Fruit fly (Drosophila melanogaster) whole organism, wandering third instar larva: Measurements from ENCODE around the gene Plp.
A peak's percentile ranks its signal among the peaks of the same experiment; 100 is the strongest.

Experiments
- Abd-B ChIP-seq: fragments of >200 bp; optimal IDR thresholded peaks from 2 replicates; lab custom pipeline; 2017; ENCODE audit warnings: missing biosample characterization, missing genetic modification characterization
- CG32264 ChIP-seq: fragments of 200-800 bp; sonication (Bioruptor generic); optimal IDR thresholded peaks from 2 replicates; lab custom pipeline; 2016; ENCODE audit warnings: missing biosample characterization, missing genetic modification characterization
- CG9705 ChIP-seq: fragments of 200-800 bp; sonication (Bioruptor generic); optimal IDR thresholded peaks from 2 replicates; lab custom pipeline; 2018; ENCODE audit warnings: missing biosample characterization, mild to moderate bottlenecking, missing genetic modification characterization
- CrebA ChIP-seq: fragments of 200-800 bp; sonication (Bioruptor generic); optimal IDR thresholded peaks from 2 replicates; lab custom pipeline; 2016; ENCODE audit warnings: missing biosample characterization, mild to moderate bottlenecking, missing genetic modification characterization, borderline replicate concordance
- Dfd ChIP-seq: fragments of >200 bp; optimal IDR thresholded peaks from 2 replicates; lab custom pipeline; 2017; ENCODE audit warnings: missing biosample characterization, missing genetic modification characterization
- Dif ChIP-seq: fragments of 200-275, 200-300 bp; sonication (Bioruptor generic); optimal IDR thresholded peaks from 2 replicates; lab custom pipeline; 2018; ENCODE audit warnings: missing biosample characterization, missing genetic modification characterization; ENCODE audit not compliant: partially characterized antibody
- GATAd ChIP-seq: sonication (Bioruptor generic); optimal IDR thresholded peaks from 2 replicates; lab custom pipeline; 2016; ENCODE audit warnings: missing biosample characterization, missing genetic modification characterization
- HLH106 ChIP-seq: fragments of 200-800 bp; optimal IDR thresholded peaks from 3 replicates; lab custom pipeline; 2019; ENCODE audit warnings: missing biosample characterization, mild to moderate bottlenecking, missing genetic modification characterization, moderate library complexity
- Hnf4 ChIP-seq: fragments of 200-800 bp; sonication (Bioruptor generic); optimal IDR thresholded peaks from 2 replicates; lab custom pipeline; 2016; ENCODE audit warnings: missing biosample characterization, mild to moderate bottlenecking, missing genetic modification characterization
- Hr78 ChIP-seq: fragments of >200 bp; optimal IDR thresholded peaks from 2 replicates; lab custom pipeline; 2017; ENCODE audit warnings: missing biosample characterization, missing genetic modification characterization
- Hr83 ChIP-seq: fragments of 200-300 bp; sonication (Bioruptor generic); optimal IDR thresholded peaks from 2 replicates; lab custom pipeline; 2016; ENCODE audit warnings: missing biosample characterization, mild to moderate bottlenecking, missing genetic modification characterization, moderate library complexity; ENCODE audit not compliant: poor library complexity, severe bottlenecking
- Jra ChIP-seq: sonication (Bioruptor generic); optimal IDR thresholded peaks from 2 replicates; lab custom pipeline; 2016; ENCODE audit warnings: missing biosample characterization, missing genetic modification characterization
- Mio ChIP-seq: sonication (Bioruptor generic); optimal IDR thresholded peaks from 2 replicates; lab custom pipeline; 2016; ENCODE audit warnings: missing biosample characterization, missing genetic modification characterization
- Myc ChIP-seq: fragments of >200 bp; optimal IDR thresholded peaks from 2 replicates; lab custom pipeline; 2017
- N ChIP-seq: fragments of >200 bp; optimal IDR thresholded peaks from 2 replicates; lab custom pipeline; 2018; ENCODE audit warnings: missing biosample characterization, missing external identifiers, missing genetic modification characterization
- Rel ChIP-seq, 2 experiments: fragments of 200-800 bp; sonication (Bioruptor generic) in 1 of 2; optimal IDR thresholded peaks; 2 replicates in 1 of 2; 3 replicates in 1 of 2; lab custom pipeline; 2016 to 2019; ENCODE audit warnings: mild to moderate bottlenecking in 2 of 2, missing biosample characterization in 2 of 2, missing genetic modification characterization in 2 of 2, moderate library complexity in 1 of 2
- Sp1 ChIP-seq: fragments of 200-800 bp; sonication (Bioruptor generic); optimal IDR thresholded peaks from 3 replicates; lab custom pipeline; 2019; ENCODE audit warnings: missing biosample characterization, mild to moderate bottlenecking, missing genetic modification characterization, moderate library complexity
- Vsx2 ChIP-seq: fragments of 200-300, 225-300 bp; sonication (Bioruptor generic); optimal IDR thresholded peaks from 2 replicates; lab custom pipeline; 2018; ENCODE audit warnings: missing biosample characterization, missing genetic modification characterization; ENCODE audit not compliant: partially characterized antibody
- br ChIP-seq: fragments of 200-800 bp; sonication (Bioruptor generic); optimal IDR thresholded peaks from 2 replicates; lab custom pipeline; 2016; ENCODE audit warnings: missing biosample characterization, missing genetic modification characterization
- brk ChIP-seq: fragments of 200-800 bp; sonication (Bioruptor generic); optimal IDR thresholded peaks from 2 replicates; lab custom pipeline; 2016; ENCODE audit warnings: missing biosample characterization, mild to moderate bottlenecking, missing genetic modification characterization
- dl ChIP-seq, 2 experiments: fragments of 175-275, 200-275 bp in 1 of 2; fragments of 200-275 bp in 1 of 2; sonication (Bioruptor generic); optimal IDR thresholded peaks; lab custom pipeline; 2018; ENCODE audit warnings: mild to moderate bottlenecking in 2 of 2, missing biosample characterization in 2 of 2, missing genetic modification characterization in 2 of 2, moderate library complexity in 2 of 2; ENCODE audit not compliant: partially characterized antibody in 2 of 2, insufficient read depth in 1 of 2
- dmrt93B ChIP-seq: fragments of 200-800 bp; sonication (Bioruptor generic); optimal IDR thresholded peaks from 2 replicates; lab custom pipeline; 2018; ENCODE audit warnings: missing biosample characterization, mild to moderate bottlenecking, missing genetic modification characterization
- dsf ChIP-seq: sonication (Bioruptor generic); optimal IDR thresholded peaks from 2 replicates; lab custom pipeline; 2016; ENCODE audit warnings: missing biosample characterization, missing genetic modification characterization, borderline replicate concordance
- ey ChIP-seq: fragments of 200-800 bp; sonication (Bioruptor generic); optimal IDR thresholded peaks from 2 replicates; lab custom pipeline; 2016; ENCODE audit warnings: missing biosample characterization, missing genetic modification characterization
- foxo ChIP-seq, 2 experiments: fragments of 200-800 bp; sonication (Bioruptor generic); optimal IDR thresholded peaks; 2 replicates in 1 of 2; 3 replicates in 1 of 2; lab custom pipeline; 2016 to 2017; ENCODE audit warnings: missing biosample characterization in 2 of 2, missing genetic modification characterization in 2 of 2
- h ChIP-seq: fragments of 200-800 bp; sonication (Bioruptor generic); optimal IDR thresholded peaks from 3 replicates; lab custom pipeline; 2016; ENCODE audit warnings: missing biosample characterization, mild to moderate bottlenecking, missing genetic modification characterization
- jim ChIP-seq: fragments of 175-275, 200-325 bp; sonication (Bioruptor generic); optimal IDR thresholded peaks from 2 replicates; lab custom pipeline; 2016; ENCODE audit warnings: missing biosample characterization, mild to moderate bottlenecking, missing genetic modification characterization
- lola ChIP-seq: fragments of >200 bp; optimal IDR thresholded peaks from 2 replicates; lab custom pipeline; 2017; ENCODE audit warnings: missing biosample characterization, missing genetic modification characterization
- pan ChIP-seq: fragments of >200 bp; optimal IDR thresholded peaks from 2 replicates; lab custom pipeline; 2017
- rgr ChIP-seq: fragments of 200-800 bp; sonication (Bioruptor generic); optimal IDR thresholded peaks from 3 replicates; lab custom pipeline; 2016; ENCODE audit warnings: missing biosample characterization, mild to moderate bottlenecking, missing genetic modification characterization
- sage ChIP-seq: fragments of 200-800 bp; sonication (Bioruptor generic); optimal IDR thresholded peaks from 2 replicates; lab custom pipeline; 2016; ENCODE audit warnings: missing biosample characterization, mild to moderate bottlenecking, missing genetic modification characterization
- sv ChIP-seq: fragments of 200-800 bp; sonication (Bioruptor generic); optimal IDR thresholded peaks from 3 replicates; lab custom pipeline; 2016; ENCODE audit warnings: missing biosample characterization, missing genetic modification characterization
- tai ChIP-seq: sonication (Bioruptor generic); optimal IDR thresholded peaks from 2 replicates; lab custom pipeline; 2016; ENCODE audit warnings: missing biosample characterization, missing genetic modification characterization
- usp ChIP-seq: fragments of >200 bp; optimal IDR thresholded peaks from 2 replicates; lab custom pipeline; 2017; ENCODE audit warnings: missing biosample characterization, missing genetic modification characterization
- woc ChIP-seq: sonication (Bioruptor generic); optimal IDR thresholded peaks from 2 replicates; lab custom pipeline; 2016; ENCODE audit warnings: missing biosample characterization, mild to moderate bottlenecking, missing genetic modification characterization

Gene Plp

DNA sequence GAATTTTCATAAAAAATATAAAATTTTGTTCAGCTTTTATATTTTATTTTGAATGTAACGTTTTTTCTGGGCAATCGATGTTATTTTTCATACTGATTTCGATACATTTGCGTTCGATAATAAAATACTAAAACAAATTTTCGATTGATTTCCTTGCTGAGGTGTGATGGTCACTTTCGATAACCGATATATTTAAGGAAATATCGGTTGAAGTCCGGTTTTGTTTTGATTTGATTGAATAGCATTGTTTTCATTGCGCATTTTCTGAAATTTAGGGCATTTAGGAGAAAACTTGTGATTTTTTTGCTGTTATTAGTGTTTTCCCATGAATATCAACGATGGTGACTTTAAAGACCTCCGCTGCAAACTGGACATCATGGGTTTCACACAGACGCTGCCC lies 22.0 kb upstream of the Plp start, which contains the start of gene Cep135:
TSS of gene Cep135 (plus strand) at position 202 of the 400 bp plus-strand sequence.
- no peak for TF ChIP-seq CG32264
- no peak for TF ChIP-seq Dfd (GFP tag; lab: Kevin White, UChicago)
- no peak for TF ChIP-seq HLH106 (tag; lab: Kevin White, UChicago)
- no peak for TF ChIP-seq Dif
- TF ChIP-seq GATAd = no peak
- TF ChIP-seq Sp1 = no peak
- peak; percentile 71 for TF ChIP-seq brk (GFP tag; lab: Kevin White, UChicago)
- no peak for TF ChIP-seq Myc (lab: Kevin White, UChicago)

DNA sequence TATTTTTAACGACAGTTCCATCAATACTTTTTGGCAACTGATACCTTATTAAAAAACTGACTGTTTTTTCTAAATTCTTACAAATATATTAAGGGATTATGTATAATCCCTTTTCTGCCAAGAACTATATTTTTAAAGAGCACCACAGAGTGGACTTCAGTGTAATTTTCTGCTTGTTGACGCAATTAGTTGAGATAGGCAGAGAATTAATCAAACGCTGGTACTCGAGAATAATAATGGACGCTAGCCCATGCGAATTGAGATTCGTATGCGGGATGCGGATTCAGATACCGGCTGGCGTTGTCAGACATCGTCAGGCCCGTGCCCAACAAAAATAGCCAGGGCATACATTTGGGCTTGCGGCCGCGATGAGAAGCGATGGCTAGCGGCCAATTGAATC lies 18.7 kb upstream of the Plp start, which contains the start of gene CG13458:
TSS of gene CG13458 (plus strand) at position 301 of the 400 bp plus-strand sequence.
- TF ChIP-seq Jra = no peak
- TF ChIP-seq lola = no peak
- no peak for TF ChIP-seq CrebA (GFP tag; lab: Kevin White, UChicago)
- no peak for TF ChIP-seq h (GFP tag; lab: Kevin White, UChicago)
- TF ChIP-seq N (GFP tag; lab: Kevin White, UChicago) = no peak
- no peak for TF ChIP-seq Sp1
- no peak for TF ChIP-seq usp (GFP tag; lab: Kevin White, UChicago)
- no peak for TF ChIP-seq CG32264
- no peak for TF ChIP-seq Hr83 (GFP tag; lab: Kevin White, UChicago)
- no peak for TF ChIP-seq Hnf4 (GFP tag; lab: Kevin White, UChicago)
- no peak for TF ChIP-seq foxo (GFP tag; optimal IDR thresholded peaks at IDR 0.05; lab: Kevin White, UChicago)
- no peak for TF ChIP-seq woc (GFP tag; lab: Kevin White, UChicago)
- no peak for TF ChIP-seq brk (GFP tag; lab: Kevin White, UChicago)
- no peak for TF ChIP-seq pan
- no peak for TF ChIP-seq jim (GFP tag; lab: Kevin White, UChicago)
- no peak for TF ChIP-seq br (GFP tag; lab: Kevin White, UChicago)
- TF ChIP-seq Rel (GFP tag; optimal IDR thresholded peaks at IDR 0.05; lab: Kevin White, UChicago) = no peak
- TF ChIP-seq Rel (tag; optimal IDR thresholded peaks at IDR 0.05; lab: Kevin White, UChicago) = no peak
- TF ChIP-seq dl (GFP tag; optimal IDR thresholded peaks at IDR 0.05; lab: Kevin White, UChicago; ENCODE audit: insufficient read depth in 1 of 2, partially characterized antibody in 2 of 2) = no peak

DNA sequence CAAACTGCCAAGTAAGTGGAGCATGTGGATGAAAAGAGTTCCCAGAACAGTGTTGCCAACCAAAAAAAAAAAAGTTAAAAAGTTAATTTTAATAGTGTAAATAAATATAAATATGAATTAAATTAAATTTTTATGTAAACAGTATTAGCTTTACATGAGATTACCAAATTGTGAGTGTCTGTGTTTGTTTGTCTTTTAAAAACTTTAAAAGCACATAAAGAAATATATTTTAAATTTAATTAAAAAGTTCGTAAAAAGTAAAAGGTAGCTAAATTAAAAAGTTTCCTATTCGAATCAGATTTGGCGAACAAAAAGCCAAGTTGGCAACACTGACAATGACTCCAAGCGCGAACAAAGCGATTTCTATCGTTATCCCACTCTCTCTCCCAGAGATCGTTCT lies 14.4 kb upstream of the Plp start:
- no peak for TF ChIP-seq dsf (GFP tag; lab: Kevin White, UChicago)
- TF ChIP-seq HLH106 (tag; lab: Kevin White, UChicago) = peak; percentile 40
- TF ChIP-seq Mio (GFP tag; lab: Kevin White, UChicago) = no peak
- no peak for TF ChIP-seq CrebA (GFP tag; lab: Kevin White, UChicago)
- no peak for TF ChIP-seq jim (GFP tag; lab: Kevin White, UChicago)
- TF ChIP-seq dl (GFP tag; optimal IDR thresholded peaks at IDR 0.05; lab: Kevin White, UChicago; ENCODE audit: insufficient read depth in 1 of 2, partially characterized antibody in 2 of 2) = no peak
- no peak for TF ChIP-seq lola
- no peak for TF ChIP-seq CG32264
- peak; percentile 47 for TF ChIP-seq Myc (lab: Kevin White, UChicago)
- TF ChIP-seq Sp1 = no peak

DNA sequence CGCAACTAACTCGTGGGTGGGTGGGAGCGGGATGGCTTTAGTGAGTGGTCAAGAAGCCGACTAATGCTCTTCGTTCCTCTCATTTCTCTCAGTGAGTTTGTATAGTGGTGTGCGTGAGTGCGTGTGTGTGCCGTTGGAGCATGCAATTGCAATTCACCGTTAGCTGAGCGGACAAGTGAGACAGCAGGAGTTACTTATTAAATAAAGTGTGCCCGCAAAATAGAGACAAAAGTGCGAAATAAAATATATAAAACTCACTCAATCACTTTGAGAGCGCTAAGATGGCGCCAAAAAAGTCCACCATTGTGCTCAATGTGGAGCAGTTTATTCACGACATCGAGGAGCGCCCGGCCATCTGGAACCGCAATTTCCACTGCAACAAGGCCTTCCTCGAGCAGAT lies 14.0 kb upstream of the Plp start:
- TF ChIP-seq tai (GFP tag; lab: Kevin White, UChicago) = no peak
- TF ChIP-seq Hnf4 (GFP tag; lab: Kevin White, UChicago) = no peak
- TF ChIP-seq Sp1 = no peak

DNA sequence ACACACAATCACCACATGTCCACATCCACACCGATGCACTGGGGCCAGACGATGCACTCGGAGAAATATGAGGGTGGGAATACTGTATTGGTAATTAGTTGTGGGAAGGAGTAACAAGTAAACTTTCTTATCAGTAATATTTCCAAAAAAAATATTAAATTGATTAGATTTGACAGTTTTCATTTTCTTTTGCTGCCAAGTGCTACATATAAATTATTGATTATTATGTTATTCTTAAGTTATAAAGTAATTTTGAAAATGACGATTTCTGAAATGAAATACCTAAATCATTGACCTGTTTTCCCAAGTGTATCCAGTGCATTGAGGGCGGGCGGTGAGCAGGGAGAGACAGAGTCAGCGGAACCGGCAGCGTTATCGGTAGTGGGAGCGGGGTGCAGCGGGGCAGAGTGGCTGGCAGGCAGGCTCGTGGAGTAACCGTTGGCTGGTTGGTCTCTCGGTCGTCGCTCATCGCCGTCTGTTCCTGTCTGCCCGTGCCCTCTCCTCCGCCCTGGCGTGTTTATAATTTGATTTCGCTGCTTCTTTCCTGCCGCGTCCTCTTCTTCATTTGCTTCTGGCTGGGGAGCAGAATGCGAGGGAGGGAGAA lies 13.4 kb upstream of the Plp start:
- TF ChIP-seq CG32264 (peak; percentile 72), usp (GFP tag; lab: Kevin White, UChicago) (no peak), tai (GFP tag; lab: Kevin White, UChicago) (peak; percentile 83), Jra (peak; percentile 85), Dfd (GFP tag; lab: Kevin White, UChicago) (no peak), foxo (GFP tag; optimal IDR thresholded peaks at IDR 0.05; lab: Kevin White, UChicago) (peak in 1 of 2 experiments; percentile 95), Mio (GFP tag; lab: Kevin White, UChicago) (peak; percentile 40), Hnf4 (GFP tag; lab: Kevin White, UChicago) (peak; percentile 81), sv (no peak), Vsx2 (no peak), Rel (GFP tag; optimal IDR thresholded peaks at IDR 0.05; lab: Kevin White, UChicago) (peak; percentile 88), Rel (tag; optimal IDR thresholded peaks at IDR 0.05; lab: Kevin White, UChicago) (peak; percentile 47), dsf (GFP tag; lab: Kevin White, UChicago) (peak; percentile 76), Abd-B (GFP tag; lab: Kevin White, UChicago) (no peak), dmrt93B (GFP tag; lab: Kevin White, UChicago) (peak; percentile 94), h (GFP tag; lab: Kevin White, UChicago) (peak; percentile 94), Hr83 (GFP tag; lab: Kevin White, UChicago) (peak; percentile 9), dl (GFP tag; optimal IDR thresholded peaks at IDR 0.05; lab: Kevin White, UChicago; ENCODE audit: insufficient read depth in 1 of 2, partially characterized antibody in 2 of 2) (peak in 1 of 2 experiments; percentile 17), sage (GFP tag; lab: Kevin White, UChicago) (peak; percentile 61), Sp1 (peak; percentile 97), CG9705 (GFP tag; lab: Kevin White, UChicago) (peak; percentile 92), Myc (lab: Kevin White, UChicago) (no peak), Dif (peak; percentile 12), rgr (peak; percentile 93), woc (GFP tag; lab: Kevin White, UChicago) (peak; percentile 97), jim (GFP tag; lab: Kevin White, UChicago) (no peak), Hr78 (GFP tag; lab: Kevin White, UChicago) (no peak), N (GFP tag; lab: Kevin White, UChicago) (no peak), HLH106 (tag; lab: Kevin White, UChicago) (peak; percentile 96), ey (peak; percentile 92)
